Worm (Caenorhabditis elegans) whole organism, L1 larva: ENCODE results near the gene K03H6.1.

ENCODE experiments used
- C04F5.9 ChIP-seq: sonication (generic microtip); optimal IDR thresholded peaks from 2 replicates; lab custom pipeline; 2016; ENCODE audit warnings: missing genetic modification characterization, missing compliant biosample characterization
- C34B4.2 ChIP-seq: sonication (generic microtip); optimal IDR thresholded peaks from 2 replicates; lab custom pipeline; 2017; ENCODE audit warnings: mild to moderate bottlenecking, missing genetic modification characterization, missing compliant biosample characterization
- Y116A8C.19 ChIP-seq: sonication (generic microtip); optimal IDR thresholded peaks from 2 replicates; lab custom pipeline; 2016; ENCODE audit warnings: missing compliant biosample characterization, missing genetic modification characterization, borderline replicate concordance
- aly-2 ChIP-seq: fragments of 150-350 bp; optimal IDR thresholded peaks from 2 replicates; lab custom pipeline; 2014; ENCODE audit warnings: missing biosample characterization, missing genetic modification characterization
- ceh-8 ChIP-seq: fragments of 200-800 bp; sonication (Bioruptor generic); optimal IDR thresholded peaks from 2 replicates; lab custom pipeline; 2018; ENCODE audit warnings: mild to moderate bottlenecking, missing genetic modification characterization, moderate library complexity, missing compliant biosample characterization
- ceh-82 ChIP-seq, 3 experiments: fragments of 150-350 bp in 1 of 3; sonication (generic microtip) in 2 of 3; optimal IDR thresholded peaks; 2 replicates each; lab custom pipeline; 2014 to 2017; ENCODE audit warnings: missing biosample characterization in 3 of 3, missing genetic modification characterization in 3 of 3
- ceh-90 ChIP-seq: sonication (generic microtip); optimal IDR thresholded peaks from 2 replicates; lab custom pipeline; 2016; ENCODE audit warnings: missing genetic modification characterization, missing compliant biosample characterization
- dpl-1 ChIP-seq, 3 experiments: fragments of 150-350 bp in 2 of 3; sonication (generic microtip) in 1 of 3; optimal IDR thresholded peaks; 2 replicates each; lab custom pipeline; 2014 to 2017; ENCODE audit warnings: missing biosample characterization in 3 of 3, missing genetic modification characterization in 3 of 3, missing genetic modification reagents in 3 of 3
- efl-1 ChIP-seq, 4 experiments: fragments of 150-350 bp; optimal IDR thresholded peaks in 3 of 4; peaks in 1 of 4; 1 replicate in 1 of 4; 2 replicates in 3 of 4; lab custom pipeline; 2014; ENCODE audit warnings: missing biosample characterization in 2 of 4, missing genetic modification characterization in 2 of 4, missing genetic modification reagents in 2 of 4
- elt-2 ChIP-seq: sonication (generic microtip); optimal IDR thresholded peaks from 2 replicates; lab custom pipeline; 2016; ENCODE audit warnings: missing genetic modification characterization, mild to moderate bottlenecking, inconsistent platforms, missing compliant biosample characterization, missing genetic modification reagents
- elt-3 ChIP-seq, 6 experiments: fragments of 150-350 bp in 1 of 6; sonication (generic microtip); optimal IDR thresholded peaks; 2 replicates each; lab custom pipeline; 2017 to 2018; ENCODE audit warnings: missing biosample characterization in 6 of 6, missing genetic modification characterization in 6 of 6, inconsistent platforms in 1 of 6
- hlh-17 ChIP-seq: fragments of 200-800 bp; sonication (Bioruptor generic); optimal IDR thresholded peaks from 2 replicates; lab custom pipeline; 2018; ENCODE audit warnings: missing genetic modification characterization, mild to moderate bottlenecking, missing compliant biosample characterization, moderate library complexity, borderline replicate concordance
- hlh-4 ChIP-seq: sonication (generic microtip); optimal IDR thresholded peaks from 2 replicates; lab custom pipeline; 2016; ENCODE audit warnings: mild to moderate bottlenecking, missing genetic modification characterization, missing compliant biosample characterization
- irx-1 ChIP-seq: sonication (generic microtip); optimal IDR thresholded peaks from 2 replicates; lab custom pipeline; 2016; ENCODE audit warnings: missing genetic modification characterization, missing compliant biosample characterization
- lsy-2 ChIP-seq, 2 experiments: fragments of 150-350 bp; optimal IDR thresholded peaks; 2 replicates each; lab custom pipeline; 2014; ENCODE audit warnings: missing biosample characterization in 2 of 2, missing genetic modification characterization in 2 of 2
- mdl-1 ChIP-seq, 2 experiments: fragments of 150-350 bp; optimal IDR thresholded peaks; 2 replicates each; lab custom pipeline; 2014 to 2017; ENCODE audit warnings: missing biosample characterization in 2 of 2, missing genetic modification characterization in 2 of 2, inconsistent platforms in 1 of 2
- nhr-12 ChIP-seq: sonication (generic microtip); optimal IDR thresholded peaks from 2 replicates; lab custom pipeline; 2017; ENCODE audit warnings: missing biosample characterization, missing genetic modification characterization
- nhr-19 ChIP-seq: fragments of 200-800 bp; sonication (Bioruptor generic); conservative IDR thresholded peaks from 2 replicates; pipeline ENCODE4 v1.3.6; 2022; ENCODE audit warnings: missing genetic modification characterization, missing compliant biosample characterization
- nhr-20 ChIP-seq: sonication (generic microtip); optimal IDR thresholded peaks from 2 replicates; lab custom pipeline; 2016; ENCODE audit warnings: mild to moderate bottlenecking, missing genetic modification characterization, missing compliant biosample characterization
- nhr-47 ChIP-seq: sonication (generic microtip); optimal IDR thresholded peaks from 2 replicates; lab custom pipeline; 2016; ENCODE audit warnings: mild to moderate bottlenecking, missing genetic modification characterization, moderate library complexity, missing compliant biosample characterization
- nhr-84 ChIP-seq: sonication (generic microtip); optimal IDR thresholded peaks from 2 replicates; lab custom pipeline; 2017; ENCODE audit warnings: missing biosample characterization, missing genetic modification characterization
- nhr-85 ChIP-seq: sonication (generic microtip); peaks from one replicate; lab custom pipeline; 2016; ENCODE audit warnings: missing genetic modification characterization, inconsistent platforms, missing compliant biosample characterization
- pqm-1 ChIP-seq: sonication (generic microtip); optimal IDR thresholded peaks from 3 replicates; lab custom pipeline; 2017; ENCODE audit warnings: missing biosample characterization, missing genetic modification characterization
- rnt-1 ChIP-seq: sonication (generic microtip); optimal IDR thresholded peaks from 2 replicates; lab custom pipeline; 2016; ENCODE audit warnings: mild to moderate bottlenecking, missing genetic modification characterization, moderate library complexity, missing compliant biosample characterization
- snpc-4 ChIP-seq: fragments of 150-350 bp; optimal IDR thresholded peaks from 2 replicates; lab custom pipeline; 2014; ENCODE audit warnings: missing biosample characterization, missing genetic modification characterization
- snu-23 ChIP-seq: sonication (generic microtip); optimal IDR thresholded peaks from 2 replicates; lab custom pipeline; 2016; ENCODE audit warnings: missing genetic modification characterization, missing compliant biosample characterization
- sup-37 ChIP-seq: fragments of 200-800 bp; sonication (Bioruptor generic); optimal IDR thresholded peaks from 2 replicates; lab custom pipeline; 2018; ENCODE audit warnings: mild to moderate bottlenecking, missing genetic modification characterization, missing compliant biosample characterization
- unc-62 ChIP-seq: fragments of 150-350 bp; optimal IDR thresholded peaks from 2 replicates; lab custom pipeline; 2014; ENCODE audit warnings: missing biosample characterization, missing genetic modification reagents, missing genetic modification characterization
- vab-15 ChIP-seq: sonication (generic microtip); optimal IDR thresholded peaks from 2 replicates; lab custom pipeline; 2017; ENCODE audit warnings: missing genotype, mild to moderate bottlenecking, missing genetic modification characterization, missing compliant biosample characterization

The K03H6.1 gene

DNA sequence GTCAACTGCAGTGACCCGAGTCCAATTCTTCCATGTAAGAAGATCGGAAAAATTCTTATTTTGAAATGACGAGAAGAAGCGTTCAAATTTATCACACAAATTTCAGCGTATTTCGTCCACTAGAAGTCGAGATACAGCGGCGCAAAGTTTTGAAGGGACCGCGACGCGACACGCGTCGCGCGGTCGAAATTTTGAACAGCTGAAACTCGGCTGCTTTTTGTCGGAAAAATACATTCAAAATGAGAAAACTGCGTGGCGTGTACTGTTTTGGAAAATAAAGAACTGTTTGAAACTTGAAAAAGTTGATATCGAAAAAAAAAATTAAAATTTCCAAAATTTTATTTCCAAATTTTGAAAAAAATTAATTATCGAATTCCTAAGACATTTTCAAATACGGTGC is 10.6 kb upstream of the K03H6.1 start:
- TF ChIP-seq ceh-90 (tag; lab: Kevin White, UChicago): no peak
- TF ChIP-seq nhr-85 (tag; lab: Kevin White, UChicago): peak; percentile 52
- no peak for TF ChIP-seq dpl-1 (GFP tag; optimal IDR thresholded peaks at IDR 0.05; lab: Kevin White, UChicago)
- no peak for TF ChIP-seq hlh-17 (GFP tag; lab: Kevin White, UChicago)

DNA sequence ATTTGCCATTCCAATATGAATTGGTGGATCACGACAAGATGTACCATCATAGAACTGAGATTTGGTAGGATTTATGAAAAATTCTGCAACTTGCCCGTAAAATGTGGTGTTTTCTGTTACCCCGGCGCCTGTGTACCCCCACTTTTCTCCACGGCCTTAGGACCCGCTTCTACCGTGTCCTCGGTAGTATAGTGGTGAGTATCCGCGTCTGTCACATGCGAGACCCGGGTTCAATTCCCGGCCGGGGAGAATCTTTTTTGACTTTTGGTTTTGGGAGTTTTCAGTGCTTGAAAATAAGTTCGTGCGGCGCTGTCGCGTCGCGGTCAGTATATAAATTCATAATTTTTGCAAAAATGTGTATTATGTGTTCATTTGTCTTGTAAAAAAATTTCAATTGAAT is 9.1 kb upstream of the K03H6.1 start:
- TF ChIP-seq rnt-1 (tag; lab: Kevin White, UChicago): no peak
- TF ChIP-seq nhr-85 (tag; lab: Kevin White, UChicago): peak; percentile 29

DNA sequence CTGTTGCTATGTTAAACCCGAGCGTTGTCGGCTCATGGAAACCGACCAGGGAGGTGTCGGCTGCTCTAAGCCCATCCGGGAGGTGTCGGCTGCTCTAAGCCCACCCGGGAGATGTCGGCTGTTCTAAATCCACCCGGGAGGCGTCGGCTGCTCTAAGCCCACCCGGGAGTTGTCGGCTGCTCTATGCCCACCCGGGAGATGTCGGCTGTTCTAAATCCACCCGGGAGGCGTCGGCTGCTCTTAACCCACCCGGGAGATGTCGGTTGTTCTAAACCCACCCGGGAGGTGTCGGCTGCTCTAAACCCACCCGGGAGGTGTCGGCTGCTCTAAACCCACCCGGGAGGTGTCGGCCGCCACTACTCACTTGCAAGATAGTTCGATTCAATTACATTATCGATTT is 7.6 kb upstream of the K03H6.1 start:
- TF ChIP-seq snpc-4: no peak
- no peak for TF ChIP-seq irx-1
- no peak for TF ChIP-seq C34B4.2 (tag; lab: Kevin White, UChicago)
- TF ChIP-seq vab-15 (tag; lab: Kevin White, UChicago): no peak
- TF ChIP-seq mdl-1 (tag; optimal IDR thresholded peaks at IDR 0.05; lab: Kevin White, UChicago): no peak
- TF ChIP-seq nhr-20 (tag; lab: Kevin White, UChicago): no peak
- no peak for TF ChIP-seq nhr-12 (tag; lab: Kevin White, UChicago)
- no peak for TF ChIP-seq elt-2
- no peak for TF ChIP-seq nhr-84 (tag; lab: Kevin White, UChicago)
- no peak for TF ChIP-seq snu-23 (GFP tag; lab: Kevin White, UChicago)
- TF ChIP-seq ceh-8 (GFP tag; lab: Kevin White, UChicago): no peak

DNA sequence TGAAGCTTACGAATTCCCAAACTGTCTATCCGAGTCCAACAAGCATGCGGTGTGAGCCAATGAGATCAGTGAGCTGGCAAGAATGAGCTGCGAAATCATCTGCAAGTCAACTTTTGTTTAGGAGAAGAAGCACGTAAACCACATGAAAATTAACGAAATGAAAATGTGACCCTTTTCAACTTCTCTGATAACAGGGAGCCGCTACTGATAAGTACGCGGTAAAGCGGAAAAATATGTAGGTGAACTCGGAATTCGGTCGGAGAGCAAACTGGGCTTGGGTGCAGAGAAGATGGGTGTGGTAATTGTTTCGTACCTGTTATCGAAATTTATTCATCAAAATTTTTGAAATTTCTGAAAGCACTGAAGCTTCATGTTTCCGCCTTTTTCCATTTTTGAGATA is 7.0 kb upstream of the K03H6.1 start, which contains the start of gene clec-172:
TSS of gene clec-172 (minus strand) at position 101 of the 400 bp plus-strand sequence.
- TF ChIP-seq ceh-82 (tag; optimal IDR thresholded peaks at IDR 0.05; lab: Kevin White, UChicago) (no peak), unc-62 (GFP tag; lab: Kevin White, UChicago) (no peak), C04F5.9 (no peak), nhr-47 (tag; lab: Kevin White, UChicago) (no peak), lsy-2 (tag; optimal IDR thresholded peaks at IDR 0.05; lab: Kevin White, UChicago) (no peak), hlh-4 (tag; lab: Kevin White, UChicago) (no peak), snu-23 (GFP tag; lab: Kevin White, UChicago) (no peak), irx-1 (no peak), nhr-12 (tag; lab: Kevin White, UChicago) (no peak), elt-3 (tag; optimal IDR thresholded peaks at IDR 0.05; lab: Kevin White, UChicago) (no peak), Y116A8C.19 (tag; lab: Kevin White, UChicago) (no peak), aly-2 (tag; lab: Kevin White, UChicago) (no peak), nhr-84 (tag; lab: Kevin White, UChicago) (no peak)

DNA sequence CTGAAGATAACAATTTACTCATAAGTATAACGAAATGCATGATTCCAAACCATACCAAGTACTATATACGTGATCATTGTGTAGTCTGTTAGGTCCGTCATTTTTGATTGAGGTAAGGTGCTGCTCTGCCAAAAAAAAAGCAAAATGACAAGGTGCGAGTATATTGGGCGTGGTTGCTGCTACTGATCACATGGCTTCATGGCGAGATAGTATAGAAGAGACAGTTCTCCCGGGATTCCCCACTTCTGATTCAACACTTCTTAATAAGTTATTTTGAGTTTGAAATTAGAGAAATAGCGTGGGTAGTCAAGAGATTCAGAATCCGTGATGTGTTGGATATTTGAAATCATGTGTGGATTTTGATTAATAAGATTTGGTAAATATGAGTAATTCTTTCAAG is 2.3 kb upstream of the K03H6.1 start, which contains the start of gene K03H6.4:
TSS of gene K03H6.4 (minus strand) at position 101 of the 400 bp plus-strand sequence.
- no peak for TF ChIP-seq snu-23 (GFP tag; lab: Kevin White, UChicago)
- TF ChIP-seq sup-37 (GFP tag; lab: Kevin White, UChicago): no peak
- TF ChIP-seq ceh-8 (GFP tag; lab: Kevin White, UChicago): peak; percentile 39
- TF ChIP-seq, all 84 proteins: peak for 1

DNA sequence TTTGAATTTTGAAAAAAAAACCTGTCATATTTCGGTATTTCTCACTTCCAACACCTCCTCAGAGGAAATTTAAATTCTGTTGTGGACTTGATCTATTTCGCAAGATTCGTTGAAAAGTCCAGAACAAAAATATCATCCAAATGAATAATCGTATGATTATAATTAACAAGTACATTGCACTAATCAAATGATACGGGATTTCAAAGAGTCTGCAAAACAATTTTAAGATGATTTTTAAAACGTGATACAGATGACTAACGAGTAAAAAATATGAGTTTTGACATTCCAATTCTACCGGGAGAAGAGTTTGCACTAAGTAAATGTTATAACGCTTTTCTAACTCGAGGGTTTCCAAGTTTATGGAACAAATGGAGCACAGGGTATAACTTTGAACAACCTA is 1.2 kb upstream of the K03H6.1 start:
- TF ChIP-seq pqm-1 (tag; lab: Kevin White, UChicago) (no peak), ceh-8 (GFP tag; lab: Kevin White, UChicago) (peak; percentile 71), efl-1 (optimal IDR thresholded peaks at IDR 0.05; lab: Kevin White, UChicago) (no peak), efl-1 (GFP tag; optimal IDR thresholded peaks at IDR 0.05 in 1 of 2; lab: Kevin White, UChicago) (peak in 1 of 2 experiments; percentile 87), nhr-19 (no peak), mdl-1 (tag; optimal IDR thresholded peaks at IDR 0.05; lab: Kevin White, UChicago) (no peak)
